Worm (Caenorhabditis elegans) whole organism, L3 larva: ENCODE results near the gene F41F3.3.

Source experiments
- ceh-82 ChIP-seq: fragments of 150-350 bp; optimal IDR thresholded peaks from 2 replicates; lab custom pipeline; 2014; ENCODE audit warnings: missing biosample characterization, missing genetic modification characterization
- mdl-1 ChIP-seq: fragments of 150-350 bp; optimal IDR thresholded peaks from 2 replicates; lab custom pipeline; 2014; ENCODE audit warnings: missing biosample characterization, missing genetic modification characterization
- nhr-28 ChIP-seq: fragments of 150-350 bp; optimal IDR thresholded peaks from 2 replicates; lab custom pipeline; 2014; ENCODE audit warnings: missing biosample characterization, missing genetic modification characterization

- no peak for TF ChIP-seq mdl-1 (tag; lab: Kevin White, UChicago)
- no peak for TF ChIP-seq ceh-82 (tag; lab: Kevin White, UChicago)
- TF ChIP-seq nhr-28 (tag; lab: Kevin White, UChicago) = no peak
Observed at ce11 chrV:4648527-4648926, 488 bp upstream of the F41F3.3 start, which contains the start of gene F41F3.8.
